Worm (Caenorhabditis elegans) whole organism, late embryonic: ENCODE results near the gene ztf-30.

ENCODE experiments used
- C08G9.2 ChIP-seq: sonication (generic microtip); optimal IDR thresholded peaks from 2 replicates; lab custom pipeline; 2016; ENCODE audit warnings: mild to moderate bottlenecking, missing genetic modification characterization, moderate library complexity, missing compliant biosample characterization
- C38D4.7 ChIP-seq: fragments of 200-800 bp; sonication (Bioruptor generic); optimal IDR thresholded peaks from 2 replicates; lab custom pipeline; 2018; ENCODE audit warnings: mild to moderate bottlenecking, missing genetic modification characterization, moderate library complexity, missing compliant biosample characterization
- K02D7.2 ChIP-seq: sonication (generic microtip); optimal IDR thresholded peaks from 2 replicates; lab custom pipeline; 2017; ENCODE audit warnings: mild to moderate bottlenecking, missing genetic modification characterization, missing compliant biosample characterization
- T23F11.4 ChIP-seq: fragments of 200-800 bp; sonication (Bioruptor generic); optimal IDR thresholded peaks from 2 replicates; lab custom pipeline; 2018; ENCODE audit warnings: mild to moderate bottlenecking, missing genetic modification characterization, missing compliant biosample characterization
- Y22D7AL.16 ChIP-seq: sonication (generic microtip); optimal IDR thresholded peaks from 2 replicates; lab custom pipeline; 2016; ENCODE audit warnings: missing genetic modification characterization, missing compliant biosample characterization
- ahr-1 ChIP-seq: sonication (generic microtip); optimal IDR thresholded peaks from 2 replicates; lab custom pipeline; 2016; ENCODE audit warnings: missing genetic modification characterization, missing compliant biosample characterization
- ceh-9 ChIP-seq: sonication (generic microtip); optimal IDR thresholded peaks from 2 replicates; lab custom pipeline; 2016; ENCODE audit warnings: mild to moderate bottlenecking, missing genetic modification characterization, inconsistent platforms, missing compliant biosample characterization
- fkh-6 ChIP-seq: sonication (generic microtip); optimal IDR thresholded peaks from 2 replicates; lab custom pipeline; 2016; ENCODE audit warnings: missing genetic modification characterization, missing compliant biosample characterization
- pha-4 ChIP-seq: fragments of 150-350 bp; optimal IDR thresholded peaks from 2 replicates; lab custom pipeline; 2018; ENCODE audit warnings: missing biosample characterization, missing genetic modification reagents, missing genetic modification characterization
- sox-4 ChIP-seq: sonication (generic microtip); optimal IDR thresholded peaks from 2 replicates; lab custom pipeline; 2017; ENCODE audit warnings: mild to moderate bottlenecking, missing genetic modification characterization, inconsistent platforms, missing compliant biosample characterization
- tbx-2 ChIP-seq: sonication (generic microtip); optimal IDR thresholded peaks from 2 replicates; lab custom pipeline; 2016; ENCODE audit warnings: missing genetic modification characterization, missing compliant biosample characterization

ce11 chrIII:8646021-8646420 is 48.4 kb upstream of the ztf-30 start:
- TF ChIP-seq T23F11.4 (no peak), C38D4.7 (no peak), C08G9.2 (no peak), fkh-6 (tag; lab: Kevin White, UChicago) (no peak), Y22D7AL.16 (tag; lab: Kevin White, UChicago) (no peak), tbx-2 (tag; lab: Kevin White, UChicago) (no peak), pha-4 (no peak), ceh-9 (tag; lab: Kevin White, UChicago) (no peak), sox-4 (tag; lab: Kevin White, UChicago) (no peak), K02D7.2 (tag; lab: Kevin White, UChicago) (no peak), ahr-1 (tag; lab: Kevin White, UChicago) (no peak)
